Worm (Caenorhabditis elegans): ENCODE measurements around the gene C25G4.3.
A peak's percentile ranks its signal among the peaks of the same experiment; 100 is the strongest.

DNA sequence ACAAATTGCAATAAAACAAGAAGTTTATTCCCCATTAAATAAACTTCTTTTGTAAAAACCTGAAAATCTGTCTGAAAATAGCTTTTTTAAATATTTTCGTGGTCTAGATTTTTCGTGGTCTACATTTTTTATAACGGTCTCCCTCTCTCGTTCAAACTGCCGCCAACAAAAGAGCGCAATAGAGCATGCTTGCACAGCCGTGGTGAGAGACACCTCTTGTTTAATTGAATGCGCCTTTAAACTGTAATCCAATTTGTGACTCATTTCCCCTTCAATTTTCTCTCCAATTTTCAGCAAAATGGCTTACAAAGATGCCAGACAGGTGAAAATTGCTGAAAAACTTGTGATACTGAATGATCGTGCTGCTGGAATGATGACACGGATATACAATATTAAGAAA lies 41.5 kb downstream of the C25G4.3 start, which contains the start of gene gex-3:
- TF ChIP-seq skn-1 (tag; optimal IDR thresholded peaks at IDR 0.05): no peak
- TF ChIP-seq fos-1 (tag; optimal IDR thresholded peaks at IDR 0.05): peak; percentile 80
- no peak for TF ChIP-seq dmd-4 (tag; optimal IDR thresholded peaks at IDR 0.05)
- no peak for TF ChIP-seq ceh-82 (tag; optimal IDR thresholded peaks at IDR 0.05)
- peak; percentile 91 for TF ChIP-seq lin-13 (GFP tag; optimal IDR thresholded peaks at IDR 0.05)
